Worm (Caenorhabditis elegans): ENCODE results near the gene K07F5.7.

The K07F5.7 gene

ce11 chrIV:9878893-9879379 lies 31.0 kb upstream of the K07F5.7 start, which contains the start of gene nhr-4:
Gene nhr-4, plus strand, starts transcription at chrIV:9879329.
- TF ChIP-seq egl-27 (tag; optimal IDR thresholded peaks at IDR 0.05) (no peak), lin-39 (tag; optimal IDR thresholded peaks at IDR 0.05) (no peak), zag-1 (tag; optimal IDR thresholded peaks at IDR 0.05) (no peak), nhr-237 (tag; optimal IDR thresholded peaks at IDR 0.05) (no peak), nhr-10 (tag; optimal IDR thresholded peaks at IDR 0.05) (no peak), sma-3 (GFP tag; optimal IDR thresholded peaks at IDR 0.05) (no peak), sem-4 (tag; optimal IDR thresholded peaks at IDR 0.05) (no peak), nhr-6 (tag; optimal IDR thresholded peaks at IDR 0.05) (no peak), ztf-11 (tag; optimal IDR thresholded peaks at IDR 0.05) (no peak), ztf-1 (GFP tag; conservative IDR thresholded peaks at IDR 0.05) (no peak), lin-11 (tag; optimal IDR thresholded peaks at IDR 0.05) (no peak), lsy-2 (tag; optimal IDR thresholded peaks at IDR 0.05) (no peak), dmd-4 (tag; optimal IDR thresholded peaks at IDR 0.05) (no peak), alr-1 (tag; optimal IDR thresholded peaks at IDR 0.05) (no peak), ZK546.5 (tag; optimal IDR thresholded peaks at IDR 0.05) (no peak), nhr-77 (tag; optimal IDR thresholded peaks at IDR 0.05) (no peak), nhr-11 (tag; optimal IDR thresholded peaks at IDR 0.05) (no peak), R02D3.7 (tag; optimal IDR thresholded peaks at IDR 0.05) (no peak), ceh-16 (tag; optimal IDR thresholded peaks at IDR 0.05) (no peak), unc-55 (GFP tag; optimal IDR thresholded peaks at IDR 0.05) (no peak)

ce11 chrIV:9875646-9876045 lies 27.7 kb upstream of the K07F5.7 start:
- TF ChIP-seq crh-2 (tag; optimal IDR thresholded peaks at IDR 0.05) (peak; percentile 53), lsy-2 (tag; optimal IDR thresholded peaks at IDR 0.05) (peak in 1 of 2 experiments; percentile 38), sma-9 (GFP tag; optimal IDR thresholded peaks at IDR 0.05) (peak; percentile 91), sma-9 (tag; optimal IDR thresholded peaks at IDR 0.05) (no peak), nhr-23 (tag; optimal IDR thresholded peaks at IDR 0.05) (no peak), elt-3 (tag; optimal IDR thresholded peaks at IDR 0.05) (no peak), skn-1 (tag; optimal IDR thresholded peaks at IDR 0.05) (no peak), ztf-1 (GFP tag; conservative IDR thresholded peaks at IDR 0.05) (no peak), egl-27 (tag; optimal IDR thresholded peaks at IDR 0.05) (no peak), nhr-12 (tag; optimal IDR thresholded peaks at IDR 0.05) (no peak), fos-1 (tag; optimal IDR thresholded peaks at IDR 0.05) (peak; percentile 95), unc-55 (GFP tag; optimal IDR thresholded peaks at IDR 0.05) (no peak), mdl-1 (tag; optimal IDR thresholded peaks at IDR 0.05) (peak in 1 of 2 experiments; percentile 47), dmd-4 (tag; optimal IDR thresholded peaks at IDR 0.05) (no peak), R02D3.7 (tag; optimal IDR thresholded peaks at IDR 0.05) (no peak), nhr-237 (tag; optimal IDR thresholded peaks at IDR 0.05) (no peak), nhr-21 (tag; optimal IDR thresholded peaks at IDR 0.05) (peak; percentile 75), nhr-129 (tag; optimal IDR thresholded peaks at IDR 0.05) (peak; percentile 37), sma-3 (GFP tag; optimal IDR thresholded peaks at IDR 0.05) (peak; percentile 54), aly-2 (tag; optimal IDR thresholded peaks at IDR 0.05) (no peak), lin-11 (tag; optimal IDR thresholded peaks at IDR 0.05) (no peak), peb-1 (tag; optimal IDR thresholded peaks at IDR 0.05) (no peak), mab-5 (tag; optimal IDR thresholded peaks at IDR 0.05) (no peak), Y55F3AM.14 (GFP tag; optimal IDR thresholded peaks at IDR 0.05) (no peak), ceh-82 (tag; optimal IDR thresholded peaks at IDR 0.05) (no peak), alr-1 (tag; optimal IDR thresholded peaks at IDR 0.05) (no peak), lin-39 (tag; optimal IDR thresholded peaks at IDR 0.05) (no peak), unc-39 (tag; optimal IDR thresholded peaks at IDR 0.05) (no peak), lin-13 (GFP tag; optimal IDR thresholded peaks at IDR 0.05) (no peak), snpc-4 (tag; optimal IDR thresholded peaks at IDR 0.05) (no peak), ceh-16 (tag; optimal IDR thresholded peaks at IDR 0.05) (no peak), ztf-4 (tag; optimal IDR thresholded peaks at IDR 0.05) (peak; percentile 45), nhr-77 (tag; optimal IDR thresholded peaks at IDR 0.05) (no peak), nhr-25 (tag; optimal IDR thresholded peaks at IDR 0.05) (peak; percentile 81), sem-4 (tag; optimal IDR thresholded peaks at IDR 0.05) (no peak), gmeb-1 (tag; optimal IDR thresholded peaks at IDR 0.05) (peak; percentile 40), nhr-11 (tag; optimal IDR thresholded peaks at IDR 0.05) (no peak), mbf-1 (tag; optimal IDR thresholded peaks at IDR 0.05) (no peak), unc-62 (GFP tag; optimal IDR thresholded peaks at IDR 0.05) (no peak), zag-1 (tag; optimal IDR thresholded peaks at IDR 0.05) (no peak), ama-1 (optimal IDR thresholded peaks at IDR 0.05) (no peak), blmp-1 (tag; optimal IDR thresholded peaks at IDR 0.05; ENCODE audit: insufficient read depth) (peak; percentile 79), nhr-6 (tag; optimal IDR thresholded peaks at IDR 0.05) (no peak), ztf-11 (tag; optimal IDR thresholded peaks at IDR 0.05) (no peak), C34F6.9 (tag; optimal IDR thresholded peaks at IDR 0.05) (no peak)
